Fruit fly (Drosophila melanogaster) S2 (cell line): Measurements from ENCODE around the gene CG2157.

Experiments
- CG8478 ChIP-seq: fragments of >200 bp; optimal IDR thresholded peaks from 2 replicates; lab custom pipeline; 2018
- CTCF ChIP-seq, 2 experiments: fragments of >200 bp; optimal IDR thresholded peaks; 2 replicates each; lab custom pipeline; 2018

DNA sequence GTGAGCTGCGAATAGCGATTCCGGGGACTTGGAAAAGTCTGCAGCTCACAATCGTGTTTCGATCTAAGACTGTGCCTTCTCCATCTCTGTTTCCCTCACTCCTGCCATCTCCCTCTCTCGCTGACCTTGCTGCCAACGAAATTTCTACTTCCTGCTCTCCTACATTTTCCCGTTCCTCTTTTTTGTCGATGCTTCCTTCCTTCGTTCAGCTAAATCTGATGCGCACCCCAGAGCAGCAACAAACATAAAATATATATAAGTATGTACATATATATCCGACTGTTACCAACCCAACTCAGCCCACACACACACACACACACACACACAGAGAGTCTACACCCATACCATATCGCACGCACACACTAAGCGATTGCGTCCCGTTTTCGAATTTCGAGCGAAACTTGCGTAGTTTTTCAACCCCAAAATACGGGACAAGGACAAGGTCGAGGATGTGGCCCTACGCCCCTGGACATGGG, 44.8 kb upstream of the CG2157 start, which contains the start of gene Imp:
- TF ChIP-seq CG8478 (lab: Kevin White, UChicago): no peak
- no peak for TF ChIP-seq CTCF (optimal IDR thresholded peaks at IDR 0.05; lab: Kevin White, UChicago)
